Fruit fly (Drosophila melanogaster) whole organism, pupa: ENCODE measurements around the gene Cpr65Aw.

Experiments
- CG10348 ChIP-seq: fragments of 200-800 bp; sonication (Bioruptor generic); IDR thresholded peaks from 2 replicates; pipeline ENCODE4 v1.3.6; 2022; ENCODE audit warnings: missing biosample characterization, missing genetic modification characterization
- CG12605 ChIP-seq: fragments of 200-800 bp; sonication (Bioruptor generic); IDR thresholded peaks from 2 replicates; pipeline ENCODE4 v1.3.6; 2022; ENCODE audit warnings: missing biosample characterization, missing genetic modification characterization
- CG13204 ChIP-seq: fragments of 200-800 bp; sonication (Bioruptor generic); optimal IDR thresholded peaks from 2 replicates; lab custom pipeline; 2018; ENCODE audit warnings: missing biosample characterization, mild to moderate bottlenecking, missing genetic modification characterization, moderate library complexity
- CG14655 ChIP-seq: fragments of 200-800 bp; sonication (Bioruptor generic); optimal IDR thresholded peaks from 3 replicates; lab custom pipeline; 2017; ENCODE audit warnings: mild to moderate bottlenecking, missing biosample characterization, missing genetic modification reagents, missing genetic modification characterization
- CG15710 ChIP-seq: fragments of 200-800 bp; sonication (Bioruptor generic); optimal IDR thresholded peaks from 2 replicates; lab custom pipeline; 2018; ENCODE audit warnings: missing biosample characterization, mild to moderate bottlenecking, missing genetic modification characterization, moderate library complexity
- CG17806 ChIP-seq: fragments of 200-800 bp; sonication (Bioruptor generic); optimal IDR thresholded peaks from 2 replicates; lab custom pipeline; 2018; ENCODE audit warnings: missing biosample characterization, mild to moderate bottlenecking, missing genetic modification characterization, moderate library complexity
- CG32121 ChIP-seq: fragments of 200-800 bp; sonication (Bioruptor generic); IDR thresholded peaks from 2 replicates; pipeline ENCODE4 v1.3.6; 2022; ENCODE audit warnings: missing biosample characterization, missing genetic modification characterization
- CG34367 ChIP-seq: fragments of 200-800 bp; sonication (Bioruptor generic); optimal IDR thresholded peaks from 2 replicates; lab custom pipeline; 2018; ENCODE audit warnings: missing biosample characterization, mild to moderate bottlenecking, missing genetic modification characterization
- CG4496 ChIP-seq: fragments of 200-800 bp; sonication (Bioruptor generic); IDR thresholded peaks from 3 replicates; pipeline ENCODE4 v1.3.6; 2022; ENCODE audit warnings: missing biosample characterization, missing genetic modification characterization
- CG8159 ChIP-seq: fragments of 200-800 bp; sonication (Bioruptor generic); optimal IDR thresholded peaks from 3 replicates; lab custom pipeline; 2018; ENCODE audit warnings: missing biosample characterization, mild to moderate bottlenecking, missing genetic modification characterization, moderate library complexity
- CG8301 ChIP-seq: fragments of 200-800 bp; sonication (Bioruptor generic); optimal IDR thresholded peaks from 2 replicates; lab custom pipeline; 2018; ENCODE audit warnings: missing biosample characterization, mild to moderate bottlenecking, missing genetic modification characterization
- CG9948 ChIP-seq: fragments of 200-800 bp; sonication (Bioruptor generic); optimal IDR thresholded peaks from 2 replicates; lab custom pipeline; 2018; ENCODE audit warnings: missing biosample characterization, mild to moderate bottlenecking, missing genetic modification characterization, moderate library complexity
- D1 ChIP-seq: fragments of 200-800 bp; sonication (Bioruptor generic); optimal IDR thresholded peaks from 2 replicates; lab custom pipeline; 2018; ENCODE audit warnings: missing biosample characterization, mild to moderate bottlenecking, missing genetic modification characterization, moderate library complexity
- EcR ChIP-seq: fragments of 200-800 bp; sonication (Bioruptor generic); optimal IDR thresholded peaks from 3 replicates; lab custom pipeline; 2019; ENCODE audit warnings: missing biosample characterization, missing genetic modification characterization, mild to moderate bottlenecking, moderate library complexity, missing genetic modification reagents
- Ets98B ChIP-seq: fragments of 200-800 bp; sonication (Bioruptor generic); IDR thresholded peaks from 2 replicates; pipeline ENCODE4 v1.3.6; 2022; ENCODE audit warnings: missing biosample characterization, missing genetic modification characterization
- Pif1A ChIP-seq: fragments of 200-800 bp; sonication (Bioruptor generic); optimal IDR thresholded peaks from 3 replicates; lab custom pipeline; 2016; ENCODE audit warnings: missing biosample characterization, missing genetic modification characterization
- Pif1B ChIP-seq: fragments of 200-800 bp; sonication (Bioruptor generic); optimal IDR thresholded peaks from 3 replicates; lab custom pipeline; 2016; ENCODE audit warnings: missing biosample characterization, missing genetic modification characterization
- Snoo ChIP-seq: fragments of 200-800 bp; sonication (Bioruptor generic); optimal IDR thresholded peaks from 3 replicates; lab custom pipeline; 2017; ENCODE audit warnings: missing biosample characterization, mild to moderate bottlenecking, missing genetic modification characterization, inconsistent platforms
- fd96Ca ChIP-seq: fragments of 200-800 bp; sonication (Bioruptor generic); IDR thresholded peaks from 3 replicates; pipeline ENCODE4 v1.3.6; 2022; ENCODE audit warnings: missing biosample characterization, missing genetic modification characterization
- gl ChIP-seq: fragments of 200-800 bp; sonication (Bioruptor generic); optimal IDR thresholded peaks from 2 replicates; lab custom pipeline; 2018; ENCODE audit warnings: missing biosample characterization, mild to moderate bottlenecking, missing genetic modification characterization
- rn ChIP-seq: fragments of 200-800 bp; sonication (Bioruptor generic); IDR thresholded peaks from 2 replicates; pipeline ENCODE4 v1.3.6; 2022; ENCODE audit warnings: missing biosample characterization, missing genetic modification characterization

The Cpr65Aw gene

DNA sequence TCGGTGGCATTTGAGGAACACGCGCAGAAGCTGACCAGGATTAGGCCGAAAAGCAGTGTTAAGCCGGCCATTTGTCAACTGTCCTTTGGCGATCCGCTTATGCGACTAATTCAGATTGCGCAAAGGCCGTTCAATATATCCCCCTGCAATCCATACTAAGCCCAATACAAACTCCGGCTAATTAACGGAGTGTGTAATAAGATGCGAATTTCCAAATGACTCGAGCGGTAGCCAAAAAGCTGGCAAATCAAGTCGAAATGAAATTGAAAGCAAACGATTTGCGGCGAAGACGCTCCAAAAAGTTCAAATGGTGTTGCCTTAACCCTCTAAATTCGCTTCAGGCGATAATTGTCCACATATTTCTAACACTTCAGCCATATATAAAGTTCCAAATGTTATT is at the start of gene Cpr65Aw:
Gene Cpr65Aw, minus strand, starts transcription at position 101 of the 400 bp plus-strand sequence.
- TF ChIP-seq CG4496 (GFP tag; lab: Robert Waterston, UW) (no peak), D1 (tag; lab: Kevin White, UChicago) (no peak), CG12605 (GFP tag; lab: Robert Waterston, UW) (no peak), Ets98B (no peak), CG32121 (no peak), CG8159 (tag; lab: Kevin White, UChicago) (no peak), Snoo (tag; lab: Kevin White, UChicago) (no peak), CG13204 (GFP tag; lab: Kevin White, UChicago) (no peak), Pif1B (no peak), CG15710 (tag; lab: Kevin White, UChicago) (no peak), CG34367 (tag; lab: Kevin White, UChicago) (no peak), gl (tag; lab: Kevin White, UChicago) (no peak), fd96Ca (no peak), CG17806 (tag; lab: Kevin White, UChicago) (no peak), CG9948 (no peak), Pif1A (GFP tag; lab: Kevin White, UChicago) (no peak), CG14655 (GFP tag; lab: Kevin White, UChicago) (no peak), EcR (GFP tag; lab: Kevin White, UChicago) (no peak)
- TF ChIP-seq, all 21 proteins: peak for 0

DNA sequence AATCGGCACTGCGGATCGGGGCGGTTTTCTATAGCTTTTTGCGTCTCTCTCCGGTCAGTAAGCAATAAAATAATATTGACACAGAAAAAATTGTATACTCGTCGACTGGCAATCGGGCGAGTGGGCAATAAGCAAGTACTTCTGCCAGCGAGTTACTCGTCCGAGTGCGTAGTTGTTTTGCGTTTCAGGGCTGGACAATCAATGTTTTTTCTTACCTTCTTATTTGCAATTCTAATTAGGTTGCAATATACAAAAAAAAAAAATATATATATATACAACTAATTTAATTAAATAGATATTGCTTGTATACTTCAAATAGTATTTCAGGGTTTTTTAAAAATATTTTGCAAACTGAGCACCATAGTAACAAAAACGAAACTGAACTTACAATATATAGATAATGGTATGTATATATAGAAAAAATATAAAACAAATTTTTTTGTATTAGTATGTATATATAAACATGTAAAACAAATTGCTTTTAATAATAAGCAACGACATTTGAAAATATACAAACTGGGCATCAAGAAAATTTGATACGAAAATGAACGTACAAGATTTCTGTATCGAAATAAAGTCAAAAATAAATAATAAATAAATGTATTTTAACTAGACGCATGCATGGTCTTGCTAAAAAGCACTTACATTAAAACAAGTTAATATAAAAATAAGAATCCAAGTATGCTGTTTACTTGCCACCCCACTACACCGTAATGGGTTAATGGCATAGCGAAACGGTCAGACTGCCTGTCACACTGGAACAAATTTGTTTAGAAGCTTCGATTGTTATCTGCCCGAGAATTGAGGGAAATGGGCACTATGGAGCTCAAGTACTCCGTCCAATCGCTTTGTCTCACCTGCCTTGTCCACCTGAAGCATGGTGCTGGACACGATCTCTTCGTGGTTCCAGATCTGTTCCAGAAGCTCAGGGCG is 47.0 kb upstream of the Cpr65Aw start, which contains the start of the genes D19A and CG7386:
Gene D19A, minus strand, starts transcription at position 129 of the 933 bp plus-strand sequence.
Gene CG7386, plus strand, starts transcription at position 751 of the 933 bp plus-strand sequence.
- TF ChIP-seq fd96Ca, result peak; percentile 30; the same call in 1 of the 3 replicates
- no peak for TF ChIP-seq CG14655 (GFP tag; lab: Kevin White, UChicago)
- TF ChIP-seq rn (GFP tag; lab: Robert Waterston, UW), result peak; percentile 43; the same call in 1 of the 2 replicates
- TF ChIP-seq EcR (GFP tag; lab: Kevin White, UChicago), result peak; percentile 1
- no peak for TF ChIP-seq CG34367 (tag; lab: Kevin White, UChicago)
- TF ChIP-seq gl (tag; lab: Kevin White, UChicago), result no peak
- TF ChIP-seq Ets98B, result peak; percentile 59
- TF ChIP-seq CG12605 (GFP tag; lab: Robert Waterston, UW), result peak; percentile 48; the same call in 1 of the 2 replicates
- TF ChIP-seq Pif1A (GFP tag; lab: Kevin White, UChicago), result no peak
- no peak for TF ChIP-seq CG10348 (GFP tag; lab: Robert Waterston, UW)
- TF ChIP-seq CG15710 (tag; lab: Kevin White, UChicago), result peak; percentile 28
- no peak for TF ChIP-seq D1 (tag; lab: Kevin White, UChicago)
- TF ChIP-seq CG32121, result peak; percentile 38; the same call in 1 of the 2 replicates
- peak; percentile 22 for TF ChIP-seq CG17806 (tag; lab: Kevin White, UChicago)
- TF ChIP-seq CG4496 (GFP tag; lab: Robert Waterston, UW), result peak; percentile 77
- TF ChIP-seq CG13204 (GFP tag; lab: Kevin White, UChicago), result no peak
- TF ChIP-seq CG9948, result peak; percentile 11
- TF ChIP-seq CG8301, result peak; percentile 9
- TF ChIP-seq Snoo (tag; lab: Kevin White, UChicago), result peak; percentile 11
- TF ChIP-seq Pif1B, result no peak
- TF ChIP-seq CG8159 (tag; lab: Kevin White, UChicago), result peak; percentile 52

DNA sequence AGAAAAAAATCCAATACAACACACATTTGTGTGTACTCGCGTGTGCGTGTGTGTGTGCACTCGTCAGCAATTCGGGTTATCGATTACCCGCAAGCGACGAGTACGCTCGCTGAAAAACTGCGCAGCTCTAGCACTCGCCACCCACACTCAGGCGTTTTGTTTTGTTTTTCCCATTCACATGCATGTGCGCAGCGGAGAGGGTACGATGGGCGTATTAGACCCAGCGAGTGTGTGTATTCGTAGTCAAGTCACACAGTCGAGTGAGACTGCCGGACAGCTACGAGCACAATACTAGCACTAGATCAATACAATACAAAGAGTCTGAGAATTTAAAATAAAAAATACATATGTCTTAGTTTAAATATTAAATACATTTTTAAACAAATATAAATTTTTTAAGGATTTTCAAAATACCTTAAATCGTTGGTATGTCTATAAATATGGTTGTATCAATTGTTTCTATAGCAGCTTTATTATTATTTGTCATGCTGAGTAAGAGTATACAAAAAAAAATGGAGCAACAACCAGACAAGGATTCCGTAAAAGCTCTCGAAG is 42.7 kb upstream of the Cpr65Aw start, which contains the start of the genes D19B and CG43293:
Gene D19B, minus strand, starts transcription at position 37 of the 555 bp plus-strand sequence.
Gene CG43293, plus strand, starts transcription at position 306 of the 555 bp plus-strand sequence.
- TF ChIP-seq Pif1A (GFP tag; lab: Kevin White, UChicago) (no peak), CG13204 (GFP tag; lab: Kevin White, UChicago) (no peak), Snoo (tag; lab: Kevin White, UChicago) (peak; percentile 84), gl (tag; lab: Kevin White, UChicago) (peak; percentile 76), CG8159 (tag; lab: Kevin White, UChicago) (peak; percentile 82), fd96Ca (peak; percentile 92), CG34367 (tag; lab: Kevin White, UChicago) (peak; percentile 81), CG15710 (tag; lab: Kevin White, UChicago) (peak; percentile 81), CG10348 (GFP tag; lab: Robert Waterston, UW) (peak; percentile 36; the same call in 1 of the 2 replicates), CG9948 (peak; percentile 81), Pif1B (peak; percentile 93), CG14655 (GFP tag; lab: Kevin White, UChicago) (peak; percentile 88), rn (GFP tag; lab: Robert Waterston, UW) (peak; percentile 86), D1 (tag; lab: Kevin White, UChicago) (no peak), CG8301 (peak; percentile 80), CG32121 (peak; percentile 92), EcR (GFP tag; lab: Kevin White, UChicago) (no peak), CG12605 (GFP tag; lab: Robert Waterston, UW) (peak; percentile 91), Ets98B (peak; percentile 94), CG4496 (GFP tag; lab: Robert Waterston, UW) (peak; percentile 92), CG17806 (tag; lab: Kevin White, UChicago) (peak; percentile 82)

DNA sequence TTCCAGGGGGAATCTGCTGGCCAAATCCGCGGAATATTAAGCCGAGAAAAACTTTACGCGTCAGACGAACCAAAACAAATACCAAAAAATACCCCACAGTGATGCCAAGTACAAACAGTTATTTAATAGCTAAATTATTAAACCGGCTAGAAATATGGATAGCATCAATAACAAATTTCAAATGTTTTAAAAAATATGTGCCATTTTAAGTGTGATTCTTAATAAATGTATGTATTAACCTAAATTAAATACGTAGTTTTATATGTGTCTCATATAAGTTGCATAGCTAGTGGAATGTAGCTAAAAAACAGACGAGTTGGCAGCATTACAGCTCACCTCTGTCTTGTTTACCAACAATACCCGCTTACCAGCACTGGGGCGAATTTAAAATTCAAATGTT is 39.6 kb upstream of the Cpr65Aw start, which contains the start of gene CG10274:
Gene CG10274, minus strand, starts transcription at position 54 of the 400 bp plus-strand sequence.
- TF ChIP-seq fd96Ca (no peak), Ets98B (no peak), CG9948 (peak; percentile 52), CG34367 (tag; lab: Kevin White, UChicago) (no peak), D1 (tag; lab: Kevin White, UChicago) (no peak), CG32121 (peak; percentile 17; the same call in 1 of the 2 replicates), CG4496 (GFP tag; lab: Robert Waterston, UW) (peak; percentile 59; the same call in 2 of the 3 replicates), CG10348 (GFP tag; lab: Robert Waterston, UW) (no peak), CG8301 (no peak), CG13204 (GFP tag; lab: Kevin White, UChicago) (no peak), gl (tag; lab: Kevin White, UChicago) (no peak), CG15710 (tag; lab: Kevin White, UChicago) (peak; percentile 72), Pif1B (no peak), CG14655 (GFP tag; lab: Kevin White, UChicago) (no peak), EcR (GFP tag; lab: Kevin White, UChicago) (no peak), Snoo (tag; lab: Kevin White, UChicago) (no peak), CG17806 (tag; lab: Kevin White, UChicago) (peak; percentile 40), CG12605 (GFP tag; lab: Robert Waterston, UW) (no peak), CG8159 (tag; lab: Kevin White, UChicago) (no peak)
- TF ChIP-seq, all 21 proteins: peak for 5
